Fruit fly (Drosophila melanogaster) whole organism, pupa: Measurements from ENCODE around the gene Mo25.
"Not testable (repeated sequence)": the region's sequence is repeated elsewhere in the genome, so short reads cannot be mapped to it uniquely, and the experiment has no call there.

Experiments used
- CG10348 ChIP-seq: fragments of 200-800 bp; sonication (Bioruptor generic); IDR thresholded peaks from 2 replicates; pipeline ENCODE4 v1.3.6; 2022; ENCODE audit warnings: missing biosample characterization, missing genetic modification characterization
- CG12605 ChIP-seq: fragments of 200-800 bp; sonication (Bioruptor generic); IDR thresholded peaks from 2 replicates; pipeline ENCODE4 v1.3.6; 2022; ENCODE audit warnings: missing biosample characterization, missing genetic modification characterization
- CG13204 ChIP-seq: fragments of 200-800 bp; sonication (Bioruptor generic); optimal IDR thresholded peaks from 2 replicates; lab custom pipeline; 2018; ENCODE audit warnings: missing biosample characterization, mild to moderate bottlenecking, missing genetic modification characterization, moderate library complexity
- CG14655 ChIP-seq: fragments of 200-800 bp; sonication (Bioruptor generic); optimal IDR thresholded peaks from 3 replicates; lab custom pipeline; 2017; ENCODE audit warnings: mild to moderate bottlenecking, missing biosample characterization, missing genetic modification reagents, missing genetic modification characterization
- CG15710 ChIP-seq: fragments of 200-800 bp; sonication (Bioruptor generic); optimal IDR thresholded peaks from 2 replicates; lab custom pipeline; 2018; ENCODE audit warnings: missing biosample characterization, mild to moderate bottlenecking, missing genetic modification characterization, moderate library complexity
- CG17806 ChIP-seq: fragments of 200-800 bp; sonication (Bioruptor generic); optimal IDR thresholded peaks from 2 replicates; lab custom pipeline; 2018; ENCODE audit warnings: missing biosample characterization, mild to moderate bottlenecking, missing genetic modification characterization, moderate library complexity
- CG32121 ChIP-seq: fragments of 200-800 bp; sonication (Bioruptor generic); IDR thresholded peaks from 2 replicates; pipeline ENCODE4 v1.3.6; 2022; ENCODE audit warnings: missing biosample characterization, missing genetic modification characterization
- CG34367 ChIP-seq: fragments of 200-800 bp; sonication (Bioruptor generic); optimal IDR thresholded peaks from 2 replicates; lab custom pipeline; 2018; ENCODE audit warnings: missing biosample characterization, mild to moderate bottlenecking, missing genetic modification characterization
- CG4496 ChIP-seq: fragments of 200-800 bp; sonication (Bioruptor generic); IDR thresholded peaks from 3 replicates; pipeline ENCODE4 v1.3.6; 2022; ENCODE audit warnings: missing biosample characterization, missing genetic modification characterization
- CG8159 ChIP-seq: fragments of 200-800 bp; sonication (Bioruptor generic); optimal IDR thresholded peaks from 3 replicates; lab custom pipeline; 2018; ENCODE audit warnings: missing biosample characterization, mild to moderate bottlenecking, missing genetic modification characterization, moderate library complexity
- CG8301 ChIP-seq: fragments of 200-800 bp; sonication (Bioruptor generic); optimal IDR thresholded peaks from 2 replicates; lab custom pipeline; 2018; ENCODE audit warnings: missing biosample characterization, mild to moderate bottlenecking, missing genetic modification characterization
- CG9948 ChIP-seq: fragments of 200-800 bp; sonication (Bioruptor generic); optimal IDR thresholded peaks from 2 replicates; lab custom pipeline; 2018; ENCODE audit warnings: missing biosample characterization, mild to moderate bottlenecking, missing genetic modification characterization, moderate library complexity
- D1 ChIP-seq: fragments of 200-800 bp; sonication (Bioruptor generic); optimal IDR thresholded peaks from 2 replicates; lab custom pipeline; 2018; ENCODE audit warnings: missing biosample characterization, mild to moderate bottlenecking, missing genetic modification characterization, moderate library complexity
- EcR ChIP-seq: fragments of 200-800 bp; sonication (Bioruptor generic); optimal IDR thresholded peaks from 3 replicates; lab custom pipeline; 2019; ENCODE audit warnings: missing biosample characterization, missing genetic modification characterization, mild to moderate bottlenecking, moderate library complexity, missing genetic modification reagents
- Ets98B ChIP-seq: fragments of 200-800 bp; sonication (Bioruptor generic); IDR thresholded peaks from 2 replicates; pipeline ENCODE4 v1.3.6; 2022; ENCODE audit warnings: missing biosample characterization, missing genetic modification characterization
- Pif1A ChIP-seq: fragments of 200-800 bp; sonication (Bioruptor generic); optimal IDR thresholded peaks from 3 replicates; lab custom pipeline; 2016; ENCODE audit warnings: missing biosample characterization, missing genetic modification characterization
- Pif1B ChIP-seq: fragments of 200-800 bp; sonication (Bioruptor generic); optimal IDR thresholded peaks from 3 replicates; lab custom pipeline; 2016; ENCODE audit warnings: missing biosample characterization, missing genetic modification characterization
- Snoo ChIP-seq: fragments of 200-800 bp; sonication (Bioruptor generic); optimal IDR thresholded peaks from 3 replicates; lab custom pipeline; 2017; ENCODE audit warnings: missing biosample characterization, mild to moderate bottlenecking, missing genetic modification characterization, inconsistent platforms
- fd96Ca ChIP-seq: fragments of 200-800 bp; sonication (Bioruptor generic); IDR thresholded peaks from 3 replicates; pipeline ENCODE4 v1.3.6; 2022; ENCODE audit warnings: missing biosample characterization, missing genetic modification characterization
- gl ChIP-seq: fragments of 200-800 bp; sonication (Bioruptor generic); optimal IDR thresholded peaks from 2 replicates; lab custom pipeline; 2018; ENCODE audit warnings: missing biosample characterization, mild to moderate bottlenecking, missing genetic modification characterization
- rn ChIP-seq: fragments of 200-800 bp; sonication (Bioruptor generic); IDR thresholded peaks from 2 replicates; pipeline ENCODE4 v1.3.6; 2022; ENCODE audit warnings: missing biosample characterization, missing genetic modification characterization

Gene Mo25

dm6 chr3L:16581201-16581705 is 34.0 kb downstream of the Mo25 start, which contains the start of gene Smn:
Smn (minus strand) TSS chr3L:16581547.
- TF ChIP-seq CG9948 (tag; lab: Kevin White, UChicago) (peak; percentile 2), fd96Ca (GFP tag; lab: Robert Waterston, UW) (no peak), CG15710 (tag; lab: Kevin White, UChicago) (peak; percentile 36), CG8301 (tag; lab: Kevin White, UChicago) (peak; percentile 41), CG8159 (tag; lab: Kevin White, UChicago) (no peak), Ets98B (GFP tag; lab: Robert Waterston, UW) (peak; percentile 17; the same call in 1 of the 2 replicates), Pif1B (GFP tag; lab: Kevin White, UChicago) (no peak), Snoo (tag; lab: Kevin White, UChicago) (peak; percentile 33), CG34367 (tag; lab: Kevin White, UChicago) (peak; percentile 17), D1 (no peak)
- TF ChIP-seq, all 21 proteins: peak for 6

DNA sequence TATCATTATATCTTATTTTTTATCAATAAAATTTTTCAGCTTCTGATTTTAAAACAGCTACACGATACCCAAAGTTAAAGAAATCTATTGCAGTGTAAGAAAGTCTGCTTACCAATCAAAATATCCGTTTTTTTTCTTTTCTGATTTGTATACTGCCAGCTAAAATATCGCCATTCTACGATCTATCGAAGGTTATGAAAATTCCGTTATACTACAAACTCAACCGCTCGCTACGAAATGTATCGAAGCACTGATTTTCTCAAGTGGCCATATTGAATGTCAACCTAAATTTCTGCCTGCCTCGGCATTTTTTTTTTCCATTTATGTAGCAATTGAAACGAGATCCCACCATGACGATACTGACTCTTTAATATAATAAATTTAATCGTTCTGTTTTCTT is 35.2 kb downstream of the Mo25 start, which contains the start of gene nxf2:
Gene nxf2, minus strand, starts transcription at position 258 of the 400 bp plus-strand sequence.
- TF ChIP-seq CG17806 (tag; lab: Kevin White, UChicago), result no peak
- TF ChIP-seq EcR (GFP tag; lab: Kevin White, UChicago), result no peak
- no peak for TF ChIP-seq CG10348 (GFP tag; lab: Robert Waterston, UW)
- TF ChIP-seq gl, result no peak
- no peak for TF ChIP-seq Ets98B (GFP tag; lab: Robert Waterston, UW)
- TF ChIP-seq Pif1A (GFP tag; lab: Kevin White, UChicago), result no peak
- TF ChIP-seq Snoo (tag; lab: Kevin White, UChicago), result no peak
- TF ChIP-seq rn (GFP tag; lab: Robert Waterston, UW), result no peak
- no peak for TF ChIP-seq Pif1B (GFP tag; lab: Kevin White, UChicago)
- no peak for TF ChIP-seq fd96Ca (GFP tag; lab: Robert Waterston, UW)
- no peak for TF ChIP-seq D1
- TF ChIP-seq CG8159 (tag; lab: Kevin White, UChicago), result no peak
- TF ChIP-seq CG4496 (GFP tag; lab: Robert Waterston, UW), result no peak
- TF ChIP-seq CG8301 (tag; lab: Kevin White, UChicago), result no peak

DNA sequence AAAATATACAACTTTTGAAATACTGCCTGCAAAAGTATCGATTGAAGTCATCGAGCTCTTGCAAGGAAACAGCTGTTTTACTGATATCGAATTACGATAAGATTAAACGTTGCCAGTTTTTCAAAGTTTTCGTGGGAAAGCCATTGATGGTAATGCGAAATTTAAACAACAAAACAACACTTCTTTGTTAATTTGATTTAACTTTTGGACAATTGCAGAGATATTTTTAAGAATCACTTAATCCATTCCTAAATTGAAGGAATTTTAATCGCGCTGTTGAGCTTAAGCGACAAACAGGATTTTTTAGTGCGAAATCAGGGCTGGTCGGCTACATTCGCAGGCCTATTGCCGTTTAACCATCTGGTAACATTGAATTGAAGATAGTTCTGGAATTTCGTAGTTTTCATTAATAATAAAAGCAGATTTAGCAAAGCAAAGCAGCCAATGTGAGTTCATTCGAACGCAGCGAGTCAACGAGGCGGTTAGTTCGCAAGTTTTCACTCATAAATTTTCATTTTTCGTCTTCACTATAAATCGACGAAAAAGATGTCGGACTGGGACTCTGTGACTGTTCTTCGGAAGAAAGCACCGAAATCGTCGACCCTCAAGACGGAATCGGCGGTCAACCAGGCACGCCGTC is 40.8 kb downstream of the Mo25 start, which contains the start of gene mbf1:
Gene mbf1, plus strand, starts transcription at position 130 of the 640 bp plus-strand sequence.
- TF ChIP-seq CG9948 (tag; lab: Kevin White, UChicago) (no peak), CG14655 (GFP tag; lab: Kevin White, UChicago) (no peak), CG17806 (tag; lab: Kevin White, UChicago) (no peak), CG4496 (GFP tag; lab: Robert Waterston, UW) (no peak)

DNA sequence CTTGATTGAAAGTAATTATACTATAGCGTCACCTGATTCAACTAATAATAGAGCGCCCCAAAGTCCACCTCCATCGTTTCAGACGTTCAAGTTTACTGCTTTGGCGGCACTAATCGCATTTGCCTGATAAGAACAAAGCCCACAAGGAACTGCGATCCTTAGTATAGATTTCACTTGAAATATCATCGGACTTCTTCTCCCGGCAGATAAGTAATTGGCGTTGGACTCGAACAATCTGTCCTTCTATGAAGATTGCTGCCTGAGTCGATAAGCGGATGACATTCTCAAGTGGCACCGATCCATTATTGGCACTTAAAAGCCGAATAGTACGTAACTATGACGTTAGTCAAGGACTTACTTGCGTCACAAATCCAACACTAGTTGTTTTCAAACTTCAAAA is 42.0 kb downstream of the Mo25 start, which contains the start of gene Mipp1:
Gene Mipp1, minus strand, starts transcription at position 101 of the 400 bp plus-strand sequence.
- TF ChIP-seq CG10348 (GFP tag; lab: Robert Waterston, UW); CG17806 (tag; lab: Kevin White, UChicago); CG14655 (GFP tag; lab: Kevin White, UChicago): not testable (repeated sequence)

DNA sequence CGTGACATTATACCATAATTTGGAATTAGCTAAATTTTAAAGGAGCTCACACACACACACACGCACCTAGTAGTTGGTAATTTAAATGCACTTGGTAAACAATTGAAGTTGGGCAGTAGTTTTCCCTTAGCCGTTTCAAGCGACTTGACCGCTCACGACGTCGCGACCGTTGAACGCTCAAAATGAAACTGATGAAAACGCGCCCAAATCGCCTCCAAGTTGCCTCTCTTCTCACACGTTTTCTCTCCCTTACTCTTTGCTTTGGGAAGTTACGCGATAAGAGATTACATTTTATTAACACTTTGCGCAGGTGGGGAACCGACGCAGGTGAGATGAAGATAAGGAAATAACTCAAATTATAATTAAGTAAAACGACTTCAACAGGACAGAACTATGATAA is 43.1 kb downstream of the Mo25 start:
- TF ChIP-seq Pif1B (GFP tag; lab: Kevin White, UChicago) (no peak), CG32121 (GFP tag; lab: Robert Waterston, UW) (0 out of 2 replicates have a peak, but pooled peaks have one; percentile 17), Ets98B (GFP tag; lab: Robert Waterston, UW) (peak; percentile 41; the same call in 1 of the 2 replicates)
- TF ChIP-seq, all 21 proteins: peak for 2

dm6 chr3L:16571739-16572063 is 43.6 kb downstream of the Mo25 start:
- TF ChIP-seq EcR (GFP tag; lab: Kevin White, UChicago) (no peak), Ets98B (GFP tag; lab: Robert Waterston, UW) (no peak), gl (no peak), Pif1A (GFP tag; lab: Kevin White, UChicago) (no peak), Pif1B (GFP tag; lab: Kevin White, UChicago) (no peak), CG14655 (GFP tag; lab: Kevin White, UChicago) (no peak), CG32121 (GFP tag; lab: Robert Waterston, UW) (no peak), CG9948 (tag; lab: Kevin White, UChicago) (no peak), CG13204 (GFP tag; lab: Kevin White, UChicago) (no peak), CG8301 (tag; lab: Kevin White, UChicago) (no peak), CG10348 (GFP tag; lab: Robert Waterston, UW) (no peak), CG15710 (tag; lab: Kevin White, UChicago) (no peak), Snoo (tag; lab: Kevin White, UChicago) (no peak), fd96Ca (GFP tag; lab: Robert Waterston, UW) (no peak), CG12605 (GFP tag; lab: Robert Waterston, UW) (no peak), CG34367 (tag; lab: Kevin White, UChicago) (no peak)
